Worm (Caenorhabditis elegans) whole organism, mixed stage, embryonic: Measurements from ENCODE around the gene Y17G7B.18.

ENCODE experiments used
- bed-3 ChIP-seq: fragments of 200-800 bp; sonication (Bioruptor generic); optimal IDR thresholded peaks from 3 replicates; lab custom pipeline; 2018; ENCODE audit warnings: mild to moderate bottlenecking, missing genetic modification characterization, moderate library complexity, missing compliant biosample characterization
- elt-3 ChIP-seq: fragments of 150-350 bp; optimal IDR thresholded peaks from 2 replicates; lab custom pipeline; 2014; ENCODE audit warnings: missing biosample characterization, missing genetic modification characterization
- lin-13 ChIP-seq: fragments of 150-350 bp; optimal IDR thresholded peaks from 2 replicates; lab custom pipeline; 2014; ENCODE audit warnings: missing biosample characterization, missing genetic modification characterization
- lsy-2 ChIP-seq: fragments of 150-350 bp; optimal IDR thresholded peaks from 2 replicates; lab custom pipeline; 2014; ENCODE audit warnings: missing biosample characterization, missing genetic modification characterization
- nhr-237 ChIP-seq: fragments of 150-350 bp; optimal IDR thresholded peaks from 2 replicates; lab custom pipeline; 2014; ENCODE audit warnings: missing biosample characterization, missing genetic modification characterization
- pha-4 ChIP-seq: fragments of 150-350 bp; optimal IDR thresholded peaks from 2 replicates; lab custom pipeline; 2018; ENCODE audit warnings: missing biosample characterization, missing genetic modification reagents, missing genetic modification characterization
- unc-62 ChIP-seq: fragments of 150-350 bp; optimal IDR thresholded peaks from 2 replicates; lab custom pipeline; 2014; ENCODE audit warnings: missing biosample characterization, missing genetic modification reagents, missing genetic modification characterization

DNA sequence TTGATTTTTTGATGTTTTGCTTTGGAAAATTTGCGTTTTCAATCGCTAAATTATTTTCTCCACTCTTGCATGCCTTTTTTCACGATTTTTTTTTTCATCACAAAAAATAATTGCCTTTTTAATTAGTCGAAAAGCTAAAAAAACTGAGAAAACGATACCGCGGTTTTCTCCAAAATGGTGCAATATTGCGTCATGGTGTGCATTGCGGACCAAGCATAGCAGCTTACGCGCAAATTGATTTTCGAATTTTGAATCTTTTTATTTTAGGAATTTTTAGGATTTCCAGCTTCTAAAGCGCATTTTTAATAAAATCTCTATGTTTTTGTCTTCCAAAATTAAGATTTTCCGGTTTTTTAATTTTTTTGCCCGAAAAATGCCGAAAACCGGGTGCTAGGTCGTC, 42.6 kb upstream of the Y17G7B.18 start:
- TF ChIP-seq lsy-2: no peak
- no peak for TF ChIP-seq pha-4 (tag; lab: Kevin White, UChicago)
- no peak for TF ChIP-seq lin-13 (tag; lab: Kevin White, UChicago)
- TF ChIP-seq bed-3 (GFP tag; lab: Kevin White, UChicago): no peak
- no peak for TF ChIP-seq unc-62
- no peak for TF ChIP-seq elt-3 (tag; lab: Kevin White, UChicago)
- no peak for TF ChIP-seq nhr-237 (tag; lab: Kevin White, UChicago)
